Worm (Caenorhabditis elegans) whole organism, L3 larva: ENCODE measurements around the gene glb-22.

ENCODE experiments used
- ceh-28 ChIP-seq: fragments of 150-350 bp; optimal IDR thresholded peaks from 2 replicates; lab custom pipeline; 2014; ENCODE audit warnings: missing biosample characterization, missing genetic modification reagents, missing genetic modification characterization
- elt-3 ChIP-seq, 3 experiments: fragments of 150-350 bp in 1 of 3; sonication (generic microtip) in 2 of 3; optimal IDR thresholded peaks; 2 replicates in 2 of 3; 4 replicates in 1 of 3; lab custom pipeline; 2014 to 2017; ENCODE audit warnings: missing biosample characterization in 3 of 3, missing genetic modification characterization in 3 of 3
- eor-1 ChIP-seq, 2 experiments: fragments of 150-350 bp; optimal IDR thresholded peaks; 2 replicates each; lab custom pipeline; 2014 to 2018; ENCODE audit warnings: missing biosample characterization in 2 of 2, missing genetic modification characterization in 2 of 2
- fkh-10 ChIP-seq: sonication (generic microtip); optimal IDR thresholded peaks from 2 replicates; lab custom pipeline; 2017; ENCODE audit warnings: missing biosample characterization, missing genetic modification reagents, missing genetic modification characterization
- jun-1 ChIP-seq: fragments of 150-350 bp; optimal IDR thresholded peaks from 2 replicates; lab custom pipeline; 2014; ENCODE audit warnings: missing biosample characterization, missing genetic modification reagents, missing genetic modification characterization
- nhr-77 ChIP-seq: fragments of 150-350 bp; optimal IDR thresholded peaks from 2 replicates; lab custom pipeline; 2014; ENCODE audit warnings: missing biosample characterization, missing genetic modification characterization
- ztf-11 ChIP-seq: fragments of 150-350 bp; optimal IDR thresholded peaks from 2 replicates; lab custom pipeline; 2014; ENCODE audit warnings: missing biosample characterization, missing genetic modification characterization

- TF ChIP-seq ceh-28 (tag; lab: Kevin White, UChicago): no peak
- no peak for TF ChIP-seq eor-1 (tag; optimal IDR thresholded peaks at IDR 0.05; lab: Kevin White, UChicago)
- no peak for TF ChIP-seq elt-3 (tag; optimal IDR thresholded peaks at IDR 0.05; lab: Kevin White, UChicago)
- no peak for TF ChIP-seq fkh-10 (GFP tag; lab: Kevin White, UChicago)
- no peak for TF ChIP-seq jun-1
- no peak for TF ChIP-seq ztf-11
- TF ChIP-seq nhr-77 (tag; lab: Kevin White, UChicago): no peak
Measured at ce11 chrV:14603755-14604154, 3.7 kb downstream of the glb-22 start.
